Worm (Caenorhabditis elegans) whole organism, late embryonic: ENCODE data around the gene B0034.7.
"Not testable (repeated sequence)": the region's sequence is repeated elsewhere in the genome, so short reads cannot be mapped to it uniquely, and the experiment has no call there.

Experiments
- C38D4.7 ChIP-seq: fragments of 200-800 bp; sonication (Bioruptor generic); optimal IDR thresholded peaks from 2 replicates; lab custom pipeline; 2018; ENCODE audit warnings: mild to moderate bottlenecking, missing genetic modification characterization, moderate library complexity, missing compliant biosample characterization
- F13H6.1 ChIP-seq: sonication (generic microtip); optimal IDR thresholded peaks from 2 replicates; lab custom pipeline; 2016; ENCODE audit warnings: missing genetic modification characterization, missing compliant biosample characterization
- K09A11.1 ChIP-seq: sonication (generic microtip); optimal IDR thresholded peaks from 2 replicates; lab custom pipeline; 2017; ENCODE audit warnings: antibody characterized with exemption, mild to moderate bottlenecking, missing genetic modification characterization, missing compliant biosample characterization; ENCODE audit not compliant: insufficient read depth
- T23F11.4 ChIP-seq: fragments of 200-800 bp; sonication (Bioruptor generic); optimal IDR thresholded peaks from 2 replicates; lab custom pipeline; 2018; ENCODE audit warnings: mild to moderate bottlenecking, missing genetic modification characterization, missing compliant biosample characterization
- ceh-9 ChIP-seq: sonication (generic microtip); optimal IDR thresholded peaks from 2 replicates; lab custom pipeline; 2016; ENCODE audit warnings: mild to moderate bottlenecking, missing genetic modification characterization, inconsistent platforms, missing compliant biosample characterization
- dmd-4 ChIP-seq: sonication (generic microtip); optimal IDR thresholded peaks from 2 replicates; lab custom pipeline; 2016; ENCODE audit warnings: borderline replicate concordance, missing genetic modification characterization, missing compliant biosample characterization
- fax-1 ChIP-seq: sonication (generic microtip); optimal IDR thresholded peaks from 2 replicates; lab custom pipeline; 2016; ENCODE audit warnings: missing genotype, missing genetic modification characterization, missing compliant biosample characterization
- lin-11 ChIP-seq: fragments of 200-800 bp; sonication (Bioruptor generic); optimal IDR thresholded peaks from 2 replicates; lab custom pipeline; 2018; ENCODE audit warnings: mild to moderate bottlenecking, missing genetic modification characterization, missing compliant biosample characterization
- pag-3 ChIP-seq: sonication (generic microtip); optimal IDR thresholded peaks from 2 replicates; lab custom pipeline; 2016; ENCODE audit warnings: missing compliant biosample characterization, missing genetic modification characterization, borderline replicate concordance
- rnt-1 ChIP-seq: sonication (generic microtip); optimal IDR thresholded peaks from 2 replicates; lab custom pipeline; 2016; ENCODE audit warnings: missing genetic modification characterization, missing compliant biosample characterization
- sox-4 ChIP-seq: sonication (generic microtip); optimal IDR thresholded peaks from 2 replicates; lab custom pipeline; 2017; ENCODE audit warnings: mild to moderate bottlenecking, missing genetic modification characterization, inconsistent platforms, missing compliant biosample characterization
- syd-9 ChIP-seq: sonication (generic microtip); optimal IDR thresholded peaks from 2 replicates; lab custom pipeline; 2016; ENCODE audit warnings: mild to moderate bottlenecking, missing genetic modification characterization, moderate library complexity, missing compliant biosample characterization
- unc-42 ChIP-seq: sonication (generic microtip); optimal IDR thresholded peaks from 2 replicates; lab custom pipeline; 2016; ENCODE audit warnings: missing genotype, missing genetic modification characterization, missing compliant biosample characterization

DNA sequence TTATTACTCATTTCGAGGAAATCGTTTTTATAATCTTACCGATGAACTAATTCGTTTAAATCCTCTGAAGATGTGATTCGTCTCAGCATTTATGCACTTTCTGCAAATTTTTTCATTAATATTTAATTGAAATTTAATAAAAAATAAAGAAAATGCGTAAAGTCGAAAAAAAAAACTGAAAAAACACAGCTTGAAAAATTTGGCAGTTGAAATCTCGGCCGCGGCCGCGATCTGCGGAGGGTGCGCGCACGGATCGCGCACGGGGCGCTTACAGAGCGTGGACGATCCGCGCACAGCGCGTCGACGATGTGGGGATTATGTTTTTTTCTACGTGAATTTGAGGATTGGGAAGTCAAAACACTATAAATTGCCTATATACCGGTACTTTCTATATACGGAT, 47.5 kb downstream of the B0034.7 start, which contains the start of gene ZK84.4:
- not testable (repeated sequence) for TF ChIP-seq lin-11 (tag; lab: Kevin White, UChicago); K09A11.1 (tag; lab: Kevin White, UChicago); T23F11.4 (GFP tag; lab: Kevin White, UChicago); unc-42 (tag; lab: Kevin White, UChicago); C38D4.7 (GFP tag; lab: Kevin White, UChicago); ceh-9 (tag; lab: Kevin White, UChicago); syd-9 (tag; lab: Kevin White, UChicago); F13H6.1; rnt-1 (tag; lab: Kevin White, UChicago); dmd-4 (tag; lab: Kevin White, UChicago); sox-4 (tag; lab: Kevin White, UChicago); fax-1 (tag; lab: Kevin White, UChicago); pag-3
